Fruit fly (Drosophila melanogaster) whole organism, embryonic: ENCODE data around the gene Gr64b.

Experiments used
- CG10321 ChIP-seq: fragments of 200-800 bp; sonication (Bioruptor generic); IDR thresholded peaks from 2 replicates; pipeline ENCODE4 v1.3.6; 2022; ENCODE audit warnings: missing biosample characterization, missing genetic modification characterization
- CG10959 ChIP-seq: fragments of 200-800 bp; sonication (Bioruptor generic); IDR thresholded peaks from 2 replicates; pipeline ENCODE4 v1.3.6; 2022; ENCODE audit warnings: missing biosample characterization, missing genetic modification characterization
- CG11456 ChIP-seq: fragments of 200-800 bp; sonication (Bioruptor generic); IDR thresholded peaks from 3 replicates; pipeline ENCODE4 v1.3.6; 2022; ENCODE audit warnings: missing biosample characterization, missing genetic modification characterization
- CG13624 ChIP-seq: fragments of 200-800 bp; sonication (Bioruptor generic); optimal IDR thresholded peaks from 2 replicates; lab custom pipeline; 2016; ENCODE audit warnings: missing biosample characterization, missing genetic modification characterization
- CG13775 ChIP-seq: fragments of 200-800 bp; sonication (Bioruptor generic); optimal IDR thresholded peaks from 3 replicates; lab custom pipeline; 2017; ENCODE audit warnings: missing biosample characterization, mild to moderate bottlenecking, missing genetic modification characterization
- CG13894 ChIP-seq: fragments of 200-800 bp; sonication (Bioruptor generic); optimal IDR thresholded peaks from 3 replicates; lab custom pipeline; 2018; ENCODE audit warnings: missing biosample characterization, mild to moderate bottlenecking, missing genetic modification characterization, moderate library complexity
- CG16815 ChIP-seq: fragments of 200-800 bp; sonication (Bioruptor generic); optimal IDR thresholded peaks from 3 replicates; lab custom pipeline; 2017; ENCODE audit warnings: missing biosample characterization, mild to moderate bottlenecking, missing genetic modification characterization
- CG16863 ChIP-seq: fragments of 200-800 bp; sonication (Bioruptor generic); optimal IDR thresholded peaks from 3 replicates; lab custom pipeline; 2016; ENCODE audit warnings: missing biosample characterization, missing genetic modification characterization
- CG17361 ChIP-seq: fragments of 200-800 bp; sonication (Bioruptor generic); IDR thresholded peaks from 3 replicates; pipeline ENCODE4 v1.3.6; 2022; ENCODE audit warnings: missing biosample characterization, missing genetic modification characterization
- CG18619 ChIP-seq: fragments of 200-800 bp; sonication (Bioruptor generic); optimal IDR thresholded peaks from 3 replicates; lab custom pipeline; 2017; ENCODE audit warnings: missing biosample characterization, mild to moderate bottlenecking, missing genetic modification characterization
- CG2120 ChIP-seq: fragments of 200-800 bp; sonication (Bioruptor generic); optimal IDR thresholded peaks from 3 replicates; lab custom pipeline; 2016; ENCODE audit warnings: missing biosample characterization, missing genetic modification characterization
- CG2202 ChIP-seq: fragments of 200-800 bp; sonication (Bioruptor generic); optimal IDR thresholded peaks from 2 replicates; lab custom pipeline; 2018; ENCODE audit warnings: missing biosample characterization, mild to moderate bottlenecking, missing genetic modification characterization
- CG2678 ChIP-seq: fragments of 200-800 bp; sonication (Bioruptor generic); optimal IDR thresholded peaks from 3 replicates; lab custom pipeline; 2019; ENCODE audit warnings: missing biosample characterization, mild to moderate bottlenecking, missing genetic modification characterization, moderate library complexity
- CG3995 ChIP-seq: fragments of 200-800 bp; sonication (Bioruptor generic); optimal IDR thresholded peaks from 3 replicates; lab custom pipeline; 2016; ENCODE audit warnings: missing biosample characterization, missing genetic modification characterization
- CG4854 ChIP-seq: fragments of 200-800 bp; sonication (Bioruptor generic); optimal IDR thresholded peaks from 2 replicates; lab custom pipeline; 2016; ENCODE audit warnings: missing biosample characterization, missing genetic modification characterization, inconsistent platforms
- CG7556 ChIP-seq: fragments of 200-800 bp; sonication (Bioruptor generic); optimal IDR thresholded peaks from 2 replicates; lab custom pipeline; 2017; ENCODE audit warnings: missing biosample characterization, mild to moderate bottlenecking, missing genetic modification characterization
- CG7928 ChIP-seq: fragments of 200-800 bp; sonication (Bioruptor generic); optimal IDR thresholded peaks from 2 replicates; lab custom pipeline; 2017; ENCODE audit warnings: missing biosample characterization, mild to moderate bottlenecking, missing genetic modification characterization
- CG8359 ChIP-seq: fragments of 200-800 bp; sonication (Bioruptor generic); optimal IDR thresholded peaks from 2 replicates; lab custom pipeline; 2017; ENCODE audit warnings: missing biosample characterization, mild to moderate bottlenecking, missing genetic modification characterization, borderline replicate concordance
- CG8388 ChIP-seq: fragments of 200-800 bp; sonication (Bioruptor generic); optimal IDR thresholded peaks from 2 replicates; lab custom pipeline; 2019; ENCODE audit warnings: missing biosample characterization, mild to moderate bottlenecking, missing genetic modification characterization, moderate library complexity
- CG8944 ChIP-seq: fragments of 200-800 bp; sonication (Bioruptor generic); optimal IDR thresholded peaks from 3 replicates; lab custom pipeline; 2016; ENCODE audit warnings: missing biosample characterization, missing genetic modification characterization
- CG9437 ChIP-seq: fragments of 200-800 bp; sonication (Bioruptor generic); optimal IDR thresholded peaks from 2 replicates; lab custom pipeline; 2018; ENCODE audit warnings: missing biosample characterization, mild to moderate bottlenecking, missing genetic modification characterization
- CG9727 ChIP-seq: fragments of 200-800 bp; sonication (Bioruptor generic); optimal IDR thresholded peaks from 3 replicates; lab custom pipeline; 2017; ENCODE audit warnings: missing biosample characterization, mild to moderate bottlenecking, missing genetic modification characterization
- Chrac-16 ChIP-seq: fragments of 200-800 bp; sonication (Bioruptor generic); optimal IDR thresholded peaks from 3 replicates; lab custom pipeline; 2016; ENCODE audit warnings: missing biosample characterization, missing genetic modification characterization
- Dll ChIP-seq: fragments of 200-800 bp; sonication (Bioruptor generic); IDR thresholded peaks from 4 replicates; pipeline ENCODE4 v1.3.6; 2022; ENCODE audit warnings: missing biosample characterization, missing genetic modification characterization; ENCODE audit not compliant: partially characterized antibody
- Ets65A ChIP-seq: fragments of 200-800 bp; sonication (Bioruptor generic); peaks from one replicate; lab custom pipeline; 2016; ENCODE audit warnings: missing biosample characterization, missing genetic modification characterization
- Hr39 ChIP-seq: fragments of >200 bp; optimal IDR thresholded peaks from 2 replicates; lab custom pipeline; 2017
- Lpt ChIP-seq: fragments of >200 bp; optimal IDR thresholded peaks from 2 replicates; lab custom pipeline; 2018; ENCODE audit warnings: missing biosample characterization, missing genetic modification characterization
- Ptx1 ChIP-seq: fragments of 200-800 bp; sonication (Bioruptor generic); IDR thresholded peaks from 2 replicates; pipeline ENCODE4 v1.3.6; 2022; ENCODE audit warnings: missing biosample characterization, missing genetic modification characterization
- Side ChIP-seq: fragments of 200-800 bp; sonication (Bioruptor generic); optimal IDR thresholded peaks from 2 replicates; lab custom pipeline; 2016; ENCODE audit warnings: missing biosample characterization, missing genetic modification characterization
- Usf ChIP-seq: fragments of 200-800 bp; sonication (Bioruptor generic); optimal IDR thresholded peaks from 2 replicates; lab custom pipeline; 2017; ENCODE audit warnings: missing genotype, missing biosample characterization, missing genetic modification characterization
- bsh ChIP-seq, 2 experiments: fragments of 200-800 bp; sonication (Bioruptor generic); optimal IDR thresholded peaks; 2 replicates each; lab custom pipeline; 2017 to 2018; ENCODE audit warnings: mild to moderate bottlenecking in 2 of 2, missing biosample characterization in 2 of 2, missing genetic modification characterization in 2 of 2, moderate library complexity in 1 of 2
- cato ChIP-seq: fragments of 200-800 bp; sonication (Bioruptor generic); optimal IDR thresholded peaks from 2 replicates; lab custom pipeline; 2016; ENCODE audit warnings: missing biosample characterization, missing genetic modification characterization, borderline replicate concordance
- chm ChIP-seq: fragments of 200-800 bp; sonication (Bioruptor generic); IDR thresholded peaks from 2 replicates; pipeline ENCODE4 v1.3.6; 2022; ENCODE audit warnings: missing biosample characterization, missing genetic modification characterization
- chn ChIP-seq: fragments of 200-800 bp; sonication (Bioruptor generic); optimal IDR thresholded peaks from 2 replicates; lab custom pipeline; 2016; ENCODE audit warnings: missing biosample characterization, missing genetic modification characterization
- dati ChIP-seq: fragments of 200-800 bp; sonication (Bioruptor generic); IDR thresholded peaks from 2 replicates; pipeline ENCODE4 v1.3.6; 2022; ENCODE audit warnings: missing biosample characterization, missing genetic modification characterization
- grn ChIP-seq: fragments of 200-800 bp; sonication (Bioruptor generic); optimal IDR thresholded peaks from 3 replicates; lab custom pipeline; 2017; ENCODE audit warnings: missing biosample characterization, missing genetic modification characterization
- hb ChIP-seq: fragments of 200-800 bp; sonication (Bioruptor generic); IDR thresholded peaks from 3 replicates; pipeline ENCODE4 v1.3.6; 2022; ENCODE audit warnings: missing biosample characterization, missing genetic modification characterization; ENCODE audit not compliant: partially characterized antibody
- her ChIP-seq: fragments of 200-800 bp; sonication (Bioruptor generic); optimal IDR thresholded peaks from 2 replicates; lab custom pipeline; 2016; ENCODE audit warnings: missing biosample characterization, missing genetic modification characterization
- lab ChIP-seq: fragments of 200-800 bp; sonication (Bioruptor generic); optimal IDR thresholded peaks from 3 replicates; lab custom pipeline; 2017; ENCODE audit warnings: missing biosample characterization, missing genetic modification characterization, mild to moderate bottlenecking, moderate library complexity, missing genetic modification reagents
- lilli ChIP-seq: fragments of 200-800 bp; sonication (Bioruptor generic); optimal IDR thresholded peaks from 3 replicates; lab custom pipeline; 2016; ENCODE audit warnings: missing biosample characterization, missing genetic modification characterization
- luna ChIP-seq: fragments of 200-800 bp; sonication (Bioruptor generic); optimal IDR thresholded peaks from 2 replicates; lab custom pipeline; 2016; ENCODE audit warnings: missing biosample characterization, missing genetic modification characterization
- phol ChIP-seq: fragments of 200-800 bp; sonication (Bioruptor generic); optimal IDR thresholded peaks from 3 replicates; lab custom pipeline; 2018; ENCODE audit warnings: missing biosample characterization, mild to moderate bottlenecking, missing genetic modification characterization, moderate library complexity
- row ChIP-seq: fragments of 200-800 bp; sonication (Bioruptor generic); IDR thresholded peaks from 3 replicates; pipeline ENCODE4 v1.3.6; 2022; ENCODE audit warnings: missing biosample characterization, missing genetic modification characterization
- salm ChIP-seq: fragments of 200-800 bp; sonication (Bioruptor generic); optimal IDR thresholded peaks from 2 replicates; lab custom pipeline; 2018; ENCODE audit warnings: missing biosample characterization, mild to moderate bottlenecking, missing genetic modification characterization
- schlank ChIP-seq: fragments of 200-800 bp; sonication (Bioruptor generic); optimal IDR thresholded peaks from 2 replicates; lab custom pipeline; 2018; ENCODE audit warnings: missing biosample characterization, mild to moderate bottlenecking, missing genetic modification characterization
- sens ChIP-seq: fragments of 200-800 bp; sonication (Bioruptor generic); peaks from one replicate; lab custom pipeline; 2016; ENCODE audit warnings: missing biosample characterization, missing genetic modification characterization
- so ChIP-seq: fragments of 200-800 bp; sonication (Bioruptor generic); IDR thresholded peaks from 3 replicates; pipeline ENCODE4 v1.3.6; 2022; ENCODE audit warnings: missing biosample characterization, missing genetic modification characterization
- sqz ChIP-seq: fragments of 200-800 bp; sonication (Bioruptor generic); optimal IDR thresholded peaks from 3 replicates; lab custom pipeline; 2018; ENCODE audit warnings: missing biosample characterization, mild to moderate bottlenecking, missing genetic modification characterization
- tgo ChIP-seq: fragments of 200-800 bp; sonication (Bioruptor generic); IDR thresholded peaks from 3 replicates; pipeline ENCODE4 v1.3.6; 2022; ENCODE audit warnings: missing biosample characterization, missing genetic modification characterization
- tup ChIP-seq: fragments of 200-800 bp; sonication (Bioruptor generic); optimal IDR thresholded peaks from 2 replicates; lab custom pipeline; 2016; ENCODE audit warnings: missing biosample characterization, mild to moderate bottlenecking, missing genetic modification characterization, moderate library complexity
- vfl ChIP-seq: fragments of 200-800 bp; sonication (Bioruptor generic); optimal IDR thresholded peaks from 2 replicates; lab custom pipeline; 2016; ENCODE audit warnings: missing biosample characterization, missing genetic modification characterization
- wek ChIP-seq: fragments of 200-800 bp; sonication (Bioruptor generic); optimal IDR thresholded peaks from 3 replicates; lab custom pipeline; 2018; ENCODE audit warnings: missing biosample characterization, mild to moderate bottlenecking, missing genetic modification characterization, moderate library complexity
- z ChIP-seq: fragments of 200-800 bp; sonication (Bioruptor generic); IDR thresholded peaks from 3 replicates; pipeline ENCODE4 v1.3.6; 2022; ENCODE audit warnings: missing biosample characterization, missing genetic modification characterization

The Gr64b gene

DNA sequence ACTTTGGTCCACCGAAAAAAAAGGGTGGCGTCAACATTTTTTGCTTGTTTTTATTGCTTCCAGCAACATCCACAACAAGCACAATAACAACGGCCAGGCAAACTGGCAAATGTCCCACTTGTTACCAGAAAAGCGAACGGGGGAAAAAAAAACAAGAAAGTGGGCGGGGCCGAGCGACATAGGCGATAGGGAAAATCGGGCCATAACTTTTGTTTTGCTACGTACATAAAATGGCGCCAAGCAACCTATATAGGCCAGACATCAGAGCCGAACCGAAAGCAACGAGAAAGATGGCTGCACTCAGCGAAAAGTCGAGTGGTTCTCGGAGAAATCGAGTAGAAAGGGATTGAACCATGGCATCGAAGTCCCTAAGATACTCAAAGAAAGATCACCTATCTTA lies 21.1 kb upstream of the Gr64b start (continued):
- TF ChIP-seq CG16863 (GFP tag; lab: Kevin White, UChicago) (no peak), Dll (GFP tag; lab: Robert Waterston, UW) (no peak), CG2678 (tag; lab: Kevin White, UChicago) (peak; percentile 22), so (GFP tag; lab: Robert Waterston, UW) (no peak), Chrac-16 (GFP tag; lab: Kevin White, UChicago) (no peak), CG13624 (GFP tag; lab: Kevin White, UChicago) (no peak), Usf (no peak), lilli (GFP tag; lab: Kevin White, UChicago) (no peak), tgo (GFP tag; lab: Robert Waterston, UW) (no peak), CG10959 (GFP tag; lab: Robert Waterston, UW) (no peak), CG8388 (GFP tag; lab: Kevin White, UChicago) (no peak), Ptx1 (GFP tag; lab: Robert Waterston, UW) (0 out of 2 replicates have a peak, but pooled peaks have one; percentile 6), CG10321 (GFP tag; lab: Robert Waterston, UW) (no peak), dati (GFP tag; lab: Robert Waterston, UW) (no peak), hb (no peak), schlank (tag; lab: Kevin White, UChicago) (no peak), CG17361 (GFP tag; lab: Robert Waterston, UW) (0 out of 3 replicates have a peak, but pooled peaks have one; percentile 37), salm (tag; lab: Kevin White, UChicago) (no peak), bsh (GFP tag; optimal IDR thresholded peaks at IDR 0.05; lab: Kevin White, UChicago) (peak in 1 of 2 experiments; percentile 5), chm (GFP tag; lab: Robert Waterston, UW) (no peak), CG3995 (GFP tag; lab: Kevin White, UChicago) (no peak), CG11456 (GFP tag; lab: Robert Waterston, UW) (no peak), CG16815 (GFP tag; lab: Kevin White, UChicago) (no peak), luna (GFP tag; lab: Kevin White, UChicago) (no peak), CG7928 (GFP tag; lab: Kevin White, UChicago) (no peak), CG2202 (tag; lab: Kevin White, UChicago) (no peak), row (GFP tag; lab: Robert Waterston, UW) (peak; percentile 35; the same call in 1 of the 3 replicates), Lpt (GFP tag; lab: Kevin White, UChicago) (no peak), CG8359 (GFP tag; lab: Kevin White, UChicago) (no peak), Side (GFP tag; lab: Kevin White, UChicago) (no peak), CG7556 (GFP tag; lab: Kevin White, UChicago) (peak; percentile 39), CG9437 (GFP tag; lab: Kevin White, UChicago) (no peak), chn (GFP tag; lab: Kevin White, UChicago) (no peak), vfl (GFP tag; lab: Kevin White, UChicago) (no peak), wek (GFP tag; lab: Kevin White, UChicago) (no peak), CG8944 (GFP tag; lab: Kevin White, UChicago) (no peak), her (GFP tag; lab: Kevin White, UChicago) (no peak), Hr39 (no peak), z (no peak), tup (GFP tag; lab: Kevin White, UChicago) (no peak), CG9727 (GFP tag; lab: Kevin White, UChicago) (peak; percentile 3), CG4854 (GFP tag; lab: Kevin White, UChicago) (no peak), CG13894 (tag; lab: Kevin White, UChicago) (peak; percentile 62), lab (GFP tag; lab: Kevin White, UChicago) (peak; percentile 1), sens (no peak), cato (GFP tag; lab: Kevin White, UChicago) (no peak), Ets65A (GFP tag; lab: Kevin White, UChicago) (peak; percentile 71), CG13775 (no peak), phol (tag; lab: Kevin White, UChicago) (no peak), CG18619 (GFP tag; lab: Kevin White, UChicago) (peak; percentile 26), grn (GFP tag; lab: Kevin White, UChicago) (no peak), sqz (GFP tag; lab: Kevin White, UChicago) (no peak), CG2120 (peak; percentile 34)
